Fruit fly (Drosophila melanogaster) whole organism, embryonic: ENCODE measurements around the gene Ufd4.

Source experiments
- Bteb2 ChIP-seq: fragments of 200-800 bp; sonication (Bioruptor generic); optimal IDR thresholded peaks from 2 replicates; lab custom pipeline; 2016; ENCODE audit warnings: missing biosample characterization, missing genetic modification characterization
- CG10366 ChIP-seq: fragments of 200-800 bp; sonication (Bioruptor generic); IDR thresholded peaks from 2 replicates; pipeline ENCODE4 v1.3.6; 2022; ENCODE audit warnings: missing biosample characterization, missing genetic modification characterization
- CG10565 ChIP-seq: fragments of 200-800 bp; sonication (Bioruptor generic); optimal IDR thresholded peaks from 3 replicates; lab custom pipeline; 2016; ENCODE audit warnings: missing biosample characterization, mild to moderate bottlenecking, missing genetic modification characterization
- CG11456 ChIP-seq: fragments of 200-800 bp; sonication (Bioruptor generic); IDR thresholded peaks from 3 replicates; pipeline ENCODE4 v1.3.6; 2022; ENCODE audit warnings: missing biosample characterization, missing genetic modification characterization
- CG11695 ChIP-seq: fragments of 200-800 bp; sonication (Bioruptor generic); IDR thresholded peaks from 3 replicates; pipeline ENCODE4 v1.3.6; 2022; ENCODE audit warnings: missing biosample characterization, missing genetic modification characterization
- CG12155 ChIP-seq: fragments of 200-800 bp; sonication (Bioruptor generic); optimal IDR thresholded peaks from 3 replicates; lab custom pipeline; 2016; ENCODE audit warnings: missing biosample characterization, missing genetic modification characterization
- CG12769 ChIP-seq: fragments of 200-800 bp; sonication (Bioruptor generic); optimal IDR thresholded peaks from 2 replicates; lab custom pipeline; 2019; ENCODE audit warnings: missing biosample characterization, mild to moderate bottlenecking, missing genetic modification characterization, moderate library complexity
- CG17359 ChIP-seq: fragments of 200-800 bp; sonication (Bioruptor generic); optimal IDR thresholded peaks from 3 replicates; lab custom pipeline; 2018; ENCODE audit warnings: missing biosample characterization, mild to moderate bottlenecking, missing genetic modification characterization, moderate library complexity
- CG17361 ChIP-seq: fragments of 200-800 bp; sonication (Bioruptor generic); IDR thresholded peaks from 3 replicates; pipeline ENCODE4 v1.3.6; 2022; ENCODE audit warnings: missing biosample characterization, missing genetic modification characterization
- CG18262 ChIP-seq: fragments of 200-800 bp; optimal IDR thresholded peaks from 3 replicates; lab custom pipeline; 2019; ENCODE audit warnings: missing biosample characterization, mild to moderate bottlenecking, missing genetic modification characterization, moderate library complexity
- CG2202 ChIP-seq: fragments of 200-800 bp; sonication (Bioruptor generic); optimal IDR thresholded peaks from 2 replicates; lab custom pipeline; 2018; ENCODE audit warnings: missing biosample characterization, mild to moderate bottlenecking, missing genetic modification characterization
- CG2712 ChIP-seq: fragments of 200-800 bp; optimal IDR thresholded peaks from 3 replicates; lab custom pipeline; 2019; ENCODE audit warnings: missing biosample characterization, mild to moderate bottlenecking, missing genetic modification characterization, moderate library complexity
- CG3407 ChIP-seq: fragments of 200-800 bp; sonication (Bioruptor generic); optimal IDR thresholded peaks from 2 replicates; lab custom pipeline; 2018; ENCODE audit warnings: missing biosample characterization, mild to moderate bottlenecking, missing genetic modification characterization
- CG42726 ChIP-seq: fragments of 200-800 bp; sonication (Bioruptor generic); IDR thresholded peaks from 2 replicates; pipeline ENCODE4 v1.3.6; 2022; ENCODE audit warnings: missing biosample characterization, missing genetic modification characterization; ENCODE audit not compliant: partially characterized antibody
- CG6813 ChIP-seq: fragments of 200-800 bp; sonication (Bioruptor generic); optimal IDR thresholded peaks from 2 replicates; lab custom pipeline; 2017; ENCODE audit warnings: missing biosample characterization, missing genetic modification characterization, mild to moderate bottlenecking, moderate library complexity, missing genetic modification reagents
- CG7372 ChIP-seq: fragments of 200-800 bp; sonication (Bioruptor generic); IDR thresholded peaks from 2 replicates; pipeline ENCODE4 v1.3.6; 2022; ENCODE audit warnings: missing biosample characterization, missing genetic modification characterization
- CG7745 ChIP-seq: fragments of 200-800 bp; sonication (Bioruptor generic); optimal IDR thresholded peaks from 2 replicates; lab custom pipeline; 2018; ENCODE audit warnings: missing biosample characterization, mild to moderate bottlenecking, missing genetic modification characterization, moderate library complexity
- CG8478 ChIP-seq: fragments of >200 bp; optimal IDR thresholded peaks from 2 replicates; lab custom pipeline; 2018
- D19A ChIP-seq: fragments of 200-800 bp; optimal IDR thresholded peaks from 3 replicates; lab custom pipeline; 2019; ENCODE audit warnings: missing biosample characterization, mild to moderate bottlenecking, missing genetic modification characterization, moderate library complexity
- Fer2 ChIP-seq: fragments of 200-800 bp; sonication (Bioruptor generic); optimal IDR thresholded peaks from 2 replicates; lab custom pipeline; 2018; ENCODE audit warnings: missing biosample characterization, mild to moderate bottlenecking, missing genetic modification characterization, moderate library complexity
- HLH4C ChIP-seq: fragments of 200-800 bp; sonication (Bioruptor generic); IDR thresholded peaks from 3 replicates; pipeline ENCODE4 v1.3.6; 2022; ENCODE audit warnings: missing biosample characterization, missing genetic modification characterization; ENCODE audit not compliant: partially characterized antibody
- Hand ChIP-seq: fragments of 200-800 bp; sonication (Bioruptor generic); optimal IDR thresholded peaks from 2 replicates; lab custom pipeline; 2017; ENCODE audit warnings: mild to moderate bottlenecking, missing biosample characterization, missing genetic modification reagents, missing genetic modification characterization
- Meics ChIP-seq: fragments of 200-800 bp; sonication (Bioruptor generic); optimal IDR thresholded peaks from 2 replicates; lab custom pipeline; 2017; ENCODE audit warnings: missing biosample characterization, mild to moderate bottlenecking, missing genetic modification characterization
- Mes4 ChIP-seq: fragments of 200-800 bp; sonication (Bioruptor generic); optimal IDR thresholded peaks from 2 replicates; lab custom pipeline; 2016; ENCODE audit warnings: missing biosample characterization, missing genetic modification characterization
- PHDP ChIP-seq: fragments of 200-800 bp; sonication (Bioruptor generic); optimal IDR thresholded peaks from 3 replicates; lab custom pipeline; 2018; ENCODE audit warnings: missing biosample characterization, mild to moderate bottlenecking, missing genetic modification characterization, moderate library complexity
- Sin3A ChIP-seq: fragments of >200 bp; optimal IDR thresholded peaks from 2 replicates; lab custom pipeline; 2018
- Six4 ChIP-seq: fragments of 200-800 bp; sonication (Bioruptor generic); optimal IDR thresholded peaks from 2 replicates; lab custom pipeline; 2016; ENCODE audit warnings: missing biosample characterization, missing genetic modification characterization
- Ssrp ChIP-seq: fragments of 200-800 bp; sonication (Bioruptor generic); optimal IDR thresholded peaks from 2 replicates; lab custom pipeline; 2018; ENCODE audit warnings: missing biosample characterization, mild to moderate bottlenecking, missing genetic modification characterization, moderate library complexity
- Taf1 ChIP-seq: fragments of 200-800 bp; sonication (Bioruptor generic); IDR thresholded peaks from 2 replicates; pipeline ENCODE4 v1.3.6; 2022; ENCODE audit warnings: missing biosample characterization, missing genetic modification characterization
- da ChIP-seq: fragments of 200-800 bp; sonication (Bioruptor generic); optimal IDR thresholded peaks from 2 replicates; lab custom pipeline; 2016; ENCODE audit warnings: missing biosample characterization, missing genetic modification characterization
- danr ChIP-seq: fragments of 200-800 bp; sonication (Bioruptor generic); IDR thresholded peaks from 2 replicates; pipeline ENCODE4 v1.3.6; 2022; ENCODE audit warnings: missing biosample characterization, missing genetic modification characterization
- dysf ChIP-seq: fragments of 200-800 bp; sonication (Bioruptor generic); IDR thresholded peaks from 3 replicates; pipeline ENCODE4 v1.3.6; 2022; ENCODE audit warnings: missing biosample characterization, missing genetic modification characterization
- grn ChIP-seq: fragments of 200-800 bp; sonication (Bioruptor generic); optimal IDR thresholded peaks from 3 replicates; lab custom pipeline; 2017; ENCODE audit warnings: missing biosample characterization, missing genetic modification characterization
- her ChIP-seq: fragments of 200-800 bp; sonication (Bioruptor generic); optimal IDR thresholded peaks from 2 replicates; lab custom pipeline; 2016; ENCODE audit warnings: missing biosample characterization, missing genetic modification characterization
- inv ChIP-seq: fragments of 200-800 bp; sonication (Bioruptor generic); IDR thresholded peaks from 2 replicates; pipeline ENCODE4 v1.3.6; 2022; ENCODE audit warnings: missing biosample characterization, missing genetic modification characterization; ENCODE audit not compliant: partially characterized antibody
- kay ChIP-seq: fragments of 200-800 bp; sonication (Bioruptor generic); optimal IDR thresholded peaks from 2 replicates; lab custom pipeline; 2016; ENCODE audit warnings: missing biosample characterization, missing genetic modification characterization
- lilli ChIP-seq: fragments of 200-800 bp; sonication (Bioruptor generic); optimal IDR thresholded peaks from 3 replicates; lab custom pipeline; 2016; ENCODE audit warnings: missing biosample characterization, missing genetic modification characterization
- mam ChIP-seq: fragments of 200-800 bp; sonication (Bioruptor generic); optimal IDR thresholded peaks from 3 replicates; lab custom pipeline; 2016; ENCODE audit warnings: missing biosample characterization, missing genetic modification characterization
- mirr ChIP-seq: fragments of 200-800 bp; sonication (Bioruptor generic); optimal IDR thresholded peaks from 3 replicates; lab custom pipeline; 2018; ENCODE audit warnings: missing biosample characterization, mild to moderate bottlenecking, missing genetic modification characterization
- odd ChIP-seq: fragments of 200-800 bp; sonication (Bioruptor generic); optimal IDR thresholded peaks from 2 replicates; lab custom pipeline; 2017; ENCODE audit warnings: missing biosample characterization, mild to moderate bottlenecking, missing genetic modification characterization
- pb ChIP-seq: fragments of 200-800 bp; sonication (Bioruptor generic); optimal IDR thresholded peaks from 3 replicates; lab custom pipeline; 2016; ENCODE audit warnings: missing biosample characterization, missing genetic modification characterization
- rib ChIP-seq: fragments of 200-800 bp; sonication (Bioruptor generic); IDR thresholded peaks from 2 replicates; pipeline ENCODE4 v1.3.6; 2022; ENCODE audit warnings: missing biosample characterization, missing genetic modification characterization
- ro ChIP-seq: fragments of 200-800 bp; sonication (Bioruptor generic); IDR thresholded peaks from 2 replicates; pipeline ENCODE4 v1.3.6; 2022; ENCODE audit warnings: missing biosample characterization, missing genetic modification characterization
- sc ChIP-seq, 3 experiments: fragments of >200 bp in 2 of 3; fragments of 200-800 bp in 1 of 3; sonication (Bioruptor generic) in 1 of 3; optimal IDR thresholded peaks; 2 replicates in 2 of 3; 3 replicates in 1 of 3; lab custom pipeline; 2017; ENCODE audit warnings: mild to moderate bottlenecking in 1 of 3, missing biosample characterization in 1 of 3, missing genetic modification characterization in 1 of 3, missing genetic modification reagents in 1 of 3
- sd ChIP-seq: fragments of 200-800 bp; sonication (Bioruptor generic); optimal IDR thresholded peaks from 3 replicates; lab custom pipeline; 2018; ENCODE audit warnings: missing biosample characterization, mild to moderate bottlenecking, missing genetic modification characterization, moderate library complexity
- sug ChIP-seq: fragments of 200-800 bp; optimal IDR thresholded peaks from 2 replicates; lab custom pipeline; 2019; ENCODE audit warnings: missing biosample characterization, mild to moderate bottlenecking, missing genetic modification characterization, moderate library complexity
- trem ChIP-seq: fragments of 200-800 bp; optimal IDR thresholded peaks from 3 replicates; lab custom pipeline; 2019; ENCODE audit warnings: missing biosample characterization, mild to moderate bottlenecking, missing genetic modification characterization, moderate library complexity
- vfl ChIP-seq: fragments of 200-800 bp; sonication (Bioruptor generic); optimal IDR thresholded peaks from 2 replicates; lab custom pipeline; 2016; ENCODE audit warnings: missing biosample characterization, missing genetic modification characterization
- wor ChIP-seq: fragments of 200-800 bp; sonication (Bioruptor generic); IDR thresholded peaks from 2 replicates; pipeline ENCODE4 v1.3.6; 2022; ENCODE audit warnings: missing biosample characterization, missing genetic modification characterization
- zen ChIP-seq: fragments of 200-800 bp; sonication (Bioruptor generic); optimal IDR thresholded peaks from 3 replicates; lab custom pipeline; 2018; ENCODE audit warnings: missing biosample characterization, mild to moderate bottlenecking, missing genetic modification characterization, moderate library complexity
- zen2 ChIP-seq: fragments of 200-800 bp; sonication (Bioruptor generic); IDR thresholded peaks from 3 replicates; pipeline ENCODE4 v1.3.6; 2022; ENCODE audit warnings: missing biosample characterization, missing genetic modification characterization; ENCODE audit not compliant: partially characterized antibody

Ufd4 gene

dm6 chr2L:10334854-10335277, 42.7 kb upstream of the Ufd4 start (continued):
- TF ChIP-seq CG2712 (tag; lab: Kevin White, UChicago) (peak; percentile 56), CG6813 (peak; percentile 66), CG18262 (tag; lab: Kevin White, UChicago) (peak; percentile 41), CG3407 (GFP tag; lab: Kevin White, UChicago) (peak; percentile 60), sug (tag; lab: Kevin White, UChicago) (peak; percentile 87), sc (optimal IDR thresholded peaks at IDR 0.05; lab: Kevin White, UChicago) (no peak), sc (GFP tag; optimal IDR thresholded peaks at IDR 0.05; lab: Kevin White, UChicago) (peak; percentile 11), Fer2 (tag; lab: Kevin White, UChicago) (peak; percentile 38), Bteb2 (GFP tag; lab: Kevin White, UChicago) (peak; percentile 36), zen2 (no peak; the same call in 2 of the 3 replicates), trem (tag; lab: Kevin White, UChicago) (peak; percentile 47), CG7372 (GFP tag; lab: Robert Waterston, UW) (0 out of 2 replicates have a peak, but pooled peaks have one; percentile 10), danr (GFP tag; lab: Robert Waterston, UW) (no peak), her (GFP tag; lab: Kevin White, UChicago) (peak; percentile 75), CG8478 (no peak), D19A (tag; lab: Kevin White, UChicago) (peak; percentile 67), grn (GFP tag; lab: Kevin White, UChicago) (peak; percentile 83), CG10366 (GFP tag; lab: Robert Waterston, UW) (no peak), dysf (GFP tag; lab: Robert Waterston, UW) (no peak; the same call in 2 of the 3 replicates), kay (peak; percentile 90), Sin3A (lab: Kevin White, UChicago) (no peak), Taf1 (GFP tag; lab: Robert Waterston, UW) (0 out of 2 replicates have a peak, but pooled peaks have one; percentile 24), mam (GFP tag; lab: Kevin White, UChicago) (peak; percentile 50), wor (no peak), Six4 (GFP tag; lab: Kevin White, UChicago) (peak; percentile 48), zen (tag; lab: Kevin White, UChicago) (peak; percentile 29), CG17359 (peak; percentile 59), CG42726 (GFP tag; lab: Robert Waterston, UW) (peak; percentile 28; the same call in 1 of the 2 replicates), PHDP (tag; lab: Kevin White, UChicago) (peak; percentile 65), CG11456 (GFP tag; lab: Robert Waterston, UW) (no peak), rib (GFP tag; lab: Robert Waterston, UW) (peak; percentile 79; the same call in 1 of the 2 replicates), da (GFP tag; lab: Kevin White, UChicago) (no peak), Hand (peak; percentile 20), inv (no peak), CG10565 (GFP tag; lab: Kevin White, UChicago) (no peak), CG17361 (GFP tag; lab: Robert Waterston, UW) (peak; percentile 50; the same call in 2 of the 3 replicates), lilli (GFP tag; lab: Kevin White, UChicago) (peak; percentile 51), vfl (GFP tag; lab: Kevin White, UChicago) (peak; percentile 17), Mes4 (GFP tag; lab: Kevin White, UChicago) (no peak), sd (tag; lab: Kevin White, UChicago) (peak; percentile 93), Meics (GFP tag; lab: Kevin White, UChicago) (peak; percentile 66), CG2202 (peak; percentile 35), odd (GFP tag; lab: Kevin White, UChicago) (peak; percentile 67), Ssrp (tag; lab: Kevin White, UChicago) (no peak), CG12155 (GFP tag; lab: Kevin White, UChicago) (peak; percentile 7), HLH4C (GFP tag; lab: Robert Waterston, UW) (no peak), CG7745 (tag; lab: Kevin White, UChicago) (peak; percentile 66), CG12769 (tag; lab: Kevin White, UChicago) (peak; percentile 95), mirr (GFP tag; lab: Kevin White, UChicago) (peak; percentile 99), CG11695 (GFP tag; lab: Robert Waterston, UW) (peak; percentile 30; the same call in 1 of the 3 replicates), pb (GFP tag; lab: Kevin White, UChicago) (peak; percentile 16), ro (GFP tag; lab: Robert Waterston, UW) (no peak)
